Fruit fly (Drosophila melanogaster) whole organism, embryonic: Measurements from ENCODE around the gene CG33269.

ENCODE experiments used
- Adf1 ChIP-seq: fragments of 200-800 bp; sonication (Bioruptor generic); IDR thresholded peaks from 2 replicates; pipeline ENCODE4 v1.3.6; 2022; ENCODE audit warnings: missing biosample characterization, missing genetic modification characterization
- Bgb ChIP-seq: fragments of 200-800 bp; sonication (Bioruptor generic); IDR thresholded peaks from 2 replicates; pipeline ENCODE4 v1.3.6; 2022; ENCODE audit warnings: missing biosample characterization, missing genetic modification characterization; ENCODE audit not compliant: partially characterized antibody
- CG10431 ChIP-seq: fragments of 200-800 bp; sonication (Bioruptor generic); optimal IDR thresholded peaks from 3 replicates; lab custom pipeline; 2018; ENCODE audit warnings: missing biosample characterization, mild to moderate bottlenecking, missing genetic modification characterization
- CG12391 ChIP-seq: fragments of 200-800 bp; sonication (Bioruptor generic); optimal IDR thresholded peaks from 3 replicates; lab custom pipeline; 2018; ENCODE audit warnings: missing biosample characterization, mild to moderate bottlenecking, missing genetic modification characterization, moderate library complexity
- CG12659 ChIP-seq: fragments of 200-800 bp; sonication (Bioruptor generic); optimal IDR thresholded peaks from 3 replicates; lab custom pipeline; 2017; ENCODE audit warnings: mild to moderate bottlenecking, missing biosample characterization, missing genetic modification reagents, missing genetic modification characterization
- CG14667 ChIP-seq: fragments of 200-800 bp; sonication (Bioruptor generic); IDR thresholded peaks from 2 replicates; pipeline ENCODE4 v1.3.6; 2022; ENCODE audit warnings: missing biosample characterization, missing genetic modification characterization
- CG14860 ChIP-seq: fragments of 200-800 bp; sonication (Bioruptor generic); IDR thresholded peaks from 3 replicates; pipeline ENCODE4 v1.3.6; 2022; ENCODE audit warnings: missing biosample characterization, missing genetic modification characterization; ENCODE audit not compliant: partially characterized antibody
- CG16779 ChIP-seq: fragments of 200-800 bp; sonication (Bioruptor generic); IDR thresholded peaks from 2 replicates; pipeline ENCODE4 v1.3.6; 2022; ENCODE audit warnings: missing biosample characterization, missing genetic modification characterization
- CG18011 ChIP-seq: fragments of 200-800 bp; sonication (Bioruptor generic); optimal IDR thresholded peaks from 2 replicates; lab custom pipeline; 2017; ENCODE audit warnings: missing biosample characterization, missing genetic modification characterization, mild to moderate bottlenecking, moderate library complexity, missing genotype
- CG18476 ChIP-seq: fragments of 200-800 bp; sonication (Bioruptor generic); optimal IDR thresholded peaks from 2 replicates; lab custom pipeline; 2016; ENCODE audit warnings: missing biosample characterization, mild to moderate bottlenecking, missing genetic modification characterization
- CG18599 ChIP-seq: fragments of 200-800 bp; sonication (Bioruptor generic); optimal IDR thresholded peaks from 3 replicates; lab custom pipeline; 2017; ENCODE audit warnings: missing biosample characterization, missing genetic modification characterization, mild to moderate bottlenecking, moderate library complexity, missing genetic modification reagents
- CG2116 ChIP-seq: fragments of 200-800 bp; sonication (Bioruptor generic); optimal IDR thresholded peaks from 3 replicates; lab custom pipeline; 2018; ENCODE audit warnings: missing biosample characterization, mild to moderate bottlenecking, missing genetic modification characterization
- CG2678 ChIP-seq: fragments of 200-800 bp; sonication (Bioruptor generic); optimal IDR thresholded peaks from 3 replicates; lab custom pipeline; 2019; ENCODE audit warnings: missing biosample characterization, mild to moderate bottlenecking, missing genetic modification characterization, moderate library complexity
- CG4617 ChIP-seq: fragments of 200-800 bp; sonication (Bioruptor generic); optimal IDR thresholded peaks from 3 replicates; lab custom pipeline; 2016; ENCODE audit warnings: missing biosample characterization, missing genetic modification characterization, borderline replicate concordance
- CG6254 ChIP-seq: fragments of 200-800 bp; sonication (Bioruptor generic); optimal IDR thresholded peaks from 3 replicates; lab custom pipeline; 2017; ENCODE audit warnings: mild to moderate bottlenecking, missing biosample characterization, missing genetic modification reagents, missing genetic modification characterization
- CG6791 ChIP-seq: fragments of 200-800 bp; sonication (Bioruptor generic); IDR thresholded peaks from 3 replicates; pipeline ENCODE4 v1.3.6; 2022; ENCODE audit warnings: missing biosample characterization, missing genetic modification characterization; ENCODE audit not compliant: partially characterized antibody
- CG7963 ChIP-seq: fragments of 200-800 bp; sonication (Bioruptor generic); IDR thresholded peaks from 3 replicates; pipeline ENCODE4 v1.3.6; 2022; ENCODE audit warnings: missing biosample characterization, missing genetic modification characterization; ENCODE audit not compliant: partially characterized antibody
- CG9437 ChIP-seq: fragments of 200-800 bp; sonication (Bioruptor generic); optimal IDR thresholded peaks from 2 replicates; lab custom pipeline; 2018; ENCODE audit warnings: missing biosample characterization, mild to moderate bottlenecking, missing genetic modification characterization
- Chrac-16 ChIP-seq: fragments of 200-800 bp; sonication (Bioruptor generic); optimal IDR thresholded peaks from 3 replicates; lab custom pipeline; 2016; ENCODE audit warnings: missing biosample characterization, missing genetic modification characterization
- Dip3 ChIP-seq: fragments of 200-800 bp; sonication (Bioruptor generic); optimal IDR thresholded peaks from 3 replicates; lab custom pipeline; 2016; ENCODE audit warnings: missing biosample characterization, missing genetic modification characterization
- Dll ChIP-seq: fragments of 200-800 bp; sonication (Bioruptor generic); IDR thresholded peaks from 4 replicates; pipeline ENCODE4 v1.3.6; 2022; ENCODE audit warnings: missing biosample characterization, missing genetic modification characterization; ENCODE audit not compliant: partially characterized antibody
- Doc2 ChIP-seq: fragments of 200-800 bp; sonication (Bioruptor generic); IDR thresholded peaks from 2 replicates; pipeline ENCODE4 v1.3.6; 2022; ENCODE audit warnings: missing biosample characterization, missing genetic modification characterization
- Dref ChIP-seq: fragments of 200-800 bp; sonication (Bioruptor generic); IDR thresholded peaks from 2 replicates; pipeline ENCODE4 v1.3.6; 2022; ENCODE audit warnings: missing biosample characterization, missing genetic modification characterization
- H15 ChIP-seq: fragments of 200-800 bp; sonication (Bioruptor generic); IDR thresholded peaks from 3 replicates; pipeline ENCODE4 v1.3.6; 2022; ENCODE audit warnings: missing biosample characterization, missing genetic modification characterization
- HHEX ChIP-seq: fragments of 200-800 bp; sonication (Bioruptor generic); optimal IDR thresholded peaks from 3 replicates; lab custom pipeline; 2017; ENCODE audit warnings: missing biosample characterization, mild to moderate bottlenecking, missing genetic modification characterization, missing genetic modification reagents
- Hr39 ChIP-seq: fragments of >200 bp; optimal IDR thresholded peaks from 2 replicates; lab custom pipeline; 2017
- MBD-R2 ChIP-seq: fragments of 200-800 bp; sonication (Bioruptor generic); IDR thresholded peaks from 2 replicates; pipeline ENCODE4 v1.3.6; 2022; ENCODE audit warnings: missing biosample characterization, missing genetic modification characterization
- NK7.1 ChIP-seq: fragments of 200-800 bp; sonication (Bioruptor generic); optimal IDR thresholded peaks from 3 replicates; lab custom pipeline; 2016; ENCODE audit warnings: missing biosample characterization, missing genetic modification characterization
- Ptx1 ChIP-seq: fragments of 200-800 bp; sonication (Bioruptor generic); IDR thresholded peaks from 2 replicates; pipeline ENCODE4 v1.3.6; 2022; ENCODE audit warnings: missing biosample characterization, missing genetic modification characterization
- Side ChIP-seq: fragments of 200-800 bp; sonication (Bioruptor generic); optimal IDR thresholded peaks from 2 replicates; lab custom pipeline; 2016; ENCODE audit warnings: missing biosample characterization, missing genetic modification characterization
- ase ChIP-seq: fragments of 200-800 bp; sonication (Bioruptor generic); IDR thresholded peaks from 3 replicates; pipeline ENCODE4 v1.3.6; 2022; ENCODE audit warnings: missing biosample characterization, missing genetic modification characterization
- az2 ChIP-seq: fragments of 200-800 bp; sonication (Bioruptor generic); optimal IDR thresholded peaks from 3 replicates; lab custom pipeline; 2016; ENCODE audit warnings: missing biosample characterization, missing genetic modification characterization
- cad ChIP-seq: fragments of >200 bp; optimal IDR thresholded peaks from 2 replicates; lab custom pipeline; 2017; ENCODE audit warnings: missing biosample characterization, missing genetic modification characterization
- cato ChIP-seq: fragments of 200-800 bp; sonication (Bioruptor generic); optimal IDR thresholded peaks from 2 replicates; lab custom pipeline; 2016; ENCODE audit warnings: missing biosample characterization, missing genetic modification characterization, borderline replicate concordance
- da ChIP-seq: fragments of 200-800 bp; sonication (Bioruptor generic); optimal IDR thresholded peaks from 2 replicates; lab custom pipeline; 2016; ENCODE audit warnings: missing biosample characterization, missing genetic modification characterization
- dpn ChIP-seq, 2 experiments: fragments of 200-800 bp; sonication (Bioruptor generic); optimal IDR thresholded peaks; 3 replicates each; lab custom pipeline; 2016; ENCODE audit warnings: missing biosample characterization in 2 of 2, missing genetic modification characterization in 2 of 2
- eve ChIP-seq, 2 experiments: fragments of >200 bp; optimal IDR thresholded peaks; 2 replicates each; lab custom pipeline; 2017; ENCODE audit warnings: missing biosample characterization in 2 of 2, missing genetic modification characterization in 2 of 2
- fd3F ChIP-seq: fragments of 200-800 bp; sonication (Bioruptor generic); optimal IDR thresholded peaks from 2 replicates; lab custom pipeline; 2018; ENCODE audit warnings: missing biosample characterization, mild to moderate bottlenecking, missing genetic modification characterization, moderate library complexity
- fd96Cb ChIP-seq: fragments of 200-800 bp; sonication (Bioruptor generic); optimal IDR thresholded peaks from 2 replicates; lab custom pipeline; 2018; ENCODE audit warnings: missing biosample characterization, mild to moderate bottlenecking, missing genetic modification characterization, moderate library complexity
- insv ChIP-seq, 2 experiments: fragments of 200-800 bp; sonication (Bioruptor generic); optimal IDR thresholded peaks; 3 replicates each; lab custom pipeline; 2016 to 2018; ENCODE audit warnings: missing biosample characterization in 2 of 2, missing genetic modification characterization in 2 of 2
- ken ChIP-seq: fragments of 200-800 bp; sonication (Bioruptor generic); IDR thresholded peaks from 3 replicates; pipeline ENCODE4 v1.3.6; 2022; ENCODE audit warnings: missing biosample characterization, missing genetic modification characterization
- nom ChIP-seq: fragments of 200-800 bp; sonication (Bioruptor generic); optimal IDR thresholded peaks from 2 replicates; lab custom pipeline; 2017; ENCODE audit warnings: missing biosample characterization, missing genetic modification characterization, mild to moderate bottlenecking, moderate library complexity, missing genetic modification reagents
- odd ChIP-seq: fragments of 200-800 bp; sonication (Bioruptor generic); optimal IDR thresholded peaks from 2 replicates; lab custom pipeline; 2017; ENCODE audit warnings: missing biosample characterization, mild to moderate bottlenecking, missing genetic modification characterization
- row ChIP-seq: fragments of 200-800 bp; sonication (Bioruptor generic); IDR thresholded peaks from 3 replicates; pipeline ENCODE4 v1.3.6; 2022; ENCODE audit warnings: missing biosample characterization, missing genetic modification characterization
- salm ChIP-seq: fragments of 200-800 bp; sonication (Bioruptor generic); optimal IDR thresholded peaks from 2 replicates; lab custom pipeline; 2018; ENCODE audit warnings: missing biosample characterization, mild to moderate bottlenecking, missing genetic modification characterization
- sna ChIP-seq: fragments of 200-800 bp; sonication (Bioruptor generic); IDR thresholded peaks from 2 replicates; pipeline ENCODE4 v1.3.6; 2022; ENCODE audit warnings: missing biosample characterization, missing genetic modification characterization; ENCODE audit not compliant: partially characterized antibody
- z ChIP-seq: fragments of 200-800 bp; sonication (Bioruptor generic); IDR thresholded peaks from 3 replicates; pipeline ENCODE4 v1.3.6; 2022; ENCODE audit warnings: missing biosample characterization, missing genetic modification characterization

Gene CG33269

DNA sequence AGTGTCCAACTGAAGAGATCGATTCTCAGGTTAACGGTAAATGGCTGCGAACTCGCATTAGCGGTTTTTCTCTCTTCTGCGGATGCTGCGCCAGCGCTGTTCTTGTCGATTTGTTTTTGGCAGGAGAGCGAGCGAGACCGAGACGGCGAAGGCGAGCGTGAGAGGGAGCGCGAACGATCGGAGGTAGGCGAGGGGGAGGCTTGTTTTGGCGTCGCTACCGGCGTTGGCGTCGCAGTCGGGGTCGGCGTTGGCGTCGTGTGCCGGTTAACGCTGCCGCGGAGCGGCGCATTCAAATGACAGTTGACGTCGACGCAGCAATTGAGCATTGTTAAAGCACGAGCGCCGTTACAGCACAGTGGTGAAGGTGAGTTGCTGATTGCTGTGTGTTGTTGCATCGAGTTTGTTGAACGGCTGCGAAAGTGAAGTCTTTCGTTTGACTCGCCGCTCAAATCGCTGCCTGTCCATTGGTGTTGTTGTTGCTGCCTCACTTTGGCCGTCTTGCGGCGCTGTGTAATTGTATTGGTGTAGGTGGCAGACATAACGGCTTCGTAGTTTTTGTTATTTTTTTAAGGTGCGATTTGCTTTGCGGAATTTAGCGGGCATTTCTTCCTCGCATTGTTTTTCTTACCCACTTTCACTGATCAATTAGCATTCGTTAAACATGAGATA, 4.9 kb upstream of the CG33269 start (continued):
- TF ChIP-seq Bgb (GFP tag; lab: Robert Waterston, UW) (peak; percentile 37; the same call in 1 of the 2 replicates), CG14860 (no peak), CG18476 (no peak), nom (GFP tag; lab: Kevin White, UChicago) (no peak), H15 (GFP tag; lab: Robert Waterston, UW) (no peak), CG12391 (tag; lab: Kevin White, UChicago) (no peak), z (GFP tag; lab: Robert Waterston, UW) (peak; percentile 42; the same call in 1 of the 3 replicates), insv (GFP tag; optimal IDR thresholded peaks at IDR 0.05; lab: Kevin White, UChicago) (no peak), CG12659 (GFP tag; lab: Kevin White, UChicago) (no peak), CG14667 (GFP tag; lab: Robert Waterston, UW) (no peak), CG2116 (GFP tag; lab: Kevin White, UChicago) (no peak), ase (GFP tag; lab: Robert Waterston, UW) (no peak), odd (GFP tag; lab: Kevin White, UChicago) (peak; percentile 15), CG16779 (GFP tag; lab: Robert Waterston, UW) (no peak), Dref (GFP tag; lab: Robert Waterston, UW) (no peak), Chrac-16 (GFP tag; lab: Kevin White, UChicago) (no peak), CG18011 (no peak), CG9437 (no peak), CG6254 (GFP tag; lab: Kevin White, UChicago) (no peak), ken (no peak), az2 (GFP tag; lab: Kevin White, UChicago) (no peak), HHEX (GFP tag; lab: Kevin White, UChicago) (no peak), CG2678 (tag; lab: Kevin White, UChicago) (no peak), Dip3 (GFP tag; lab: Kevin White, UChicago) (no peak), da (no peak), dpn (GFP tag; optimal IDR thresholded peaks at IDR 0.05; lab: Kevin White, UChicago) (no peak), Doc2 (GFP tag; lab: Robert Waterston, UW) (no peak), NK7.1 (GFP tag; lab: Kevin White, UChicago) (no peak), MBD-R2 (GFP tag; lab: Robert Waterston, UW) (no peak), Ptx1 (GFP tag; lab: Robert Waterston, UW) (no peak), eve (GFP tag; optimal IDR thresholded peaks at IDR 0.05; lab: Kevin White, UChicago) (no peak), sna (GFP tag; lab: Robert Waterston, UW) (0 out of 2 replicates have a peak, but pooled peaks have one; percentile 39), cad (GFP tag; lab: Kevin White, UChicago) (no peak), CG18599 (GFP tag; lab: Kevin White, UChicago) (no peak), row (no peak; the same call in 2 of the 3 replicates), fd3F (GFP tag; lab: Kevin White, UChicago) (no peak), cato (GFP tag; lab: Kevin White, UChicago) (no peak), Adf1 (peak; percentile 99), CG10431 (GFP tag; lab: Kevin White, UChicago) (no peak), Dll (GFP tag; lab: Robert Waterston, UW) (peak; percentile 52; the same call in 3 of the 4 replicates), CG6791 (GFP tag; lab: Robert Waterston, UW) (peak; percentile 63; the same call in 1 of the 3 replicates), CG4617 (GFP tag; lab: Kevin White, UChicago) (no peak), salm (tag; lab: Kevin White, UChicago) (no peak), Hr39 (lab: Kevin White, UChicago) (no peak), CG7963 (GFP tag; lab: Robert Waterston, UW) (no peak), fd96Cb (tag; lab: Kevin White, UChicago) (no peak), Side (GFP tag; lab: Kevin White, UChicago) (no peak)
